Worm (Caenorhabditis elegans): ENCODE results near the gene klc-1.

klc-1 gene

DNA sequence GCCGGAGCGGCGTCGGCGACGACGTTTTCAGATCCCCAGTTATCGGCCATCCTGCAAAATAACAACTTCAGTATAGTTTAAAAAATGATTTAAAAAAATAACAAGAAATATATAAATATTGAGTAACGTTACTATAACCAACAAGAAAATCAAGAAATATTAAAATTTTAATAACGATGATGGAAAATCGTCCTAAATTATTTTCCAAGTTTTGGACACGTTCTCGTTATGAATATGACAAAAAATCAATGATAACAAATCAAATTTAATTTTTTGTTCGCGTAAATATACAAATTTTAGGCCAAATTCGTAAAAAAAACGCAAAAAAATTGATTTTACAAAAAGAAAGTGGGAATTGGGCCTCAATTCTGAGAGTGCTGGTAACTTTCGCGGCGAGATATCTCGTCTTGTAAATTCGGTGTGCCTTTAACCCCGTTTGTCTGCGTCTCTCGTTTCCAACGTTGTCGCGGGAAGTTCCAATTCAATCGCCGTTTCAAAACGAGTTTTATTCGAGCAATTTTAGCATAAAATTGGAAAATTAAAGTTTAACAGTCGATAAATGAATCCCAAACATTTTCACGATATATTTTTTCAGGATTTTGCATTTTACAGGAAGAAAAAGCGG, 27.6 kb downstream of the klc-1 start, which contains the start of gene rps-5 (continued):
- TF ChIP-seq C34F6.9 (tag; optimal IDR thresholded peaks at IDR 0.05) (peak; percentile 71), aly-2 (tag; optimal IDR thresholded peaks at IDR 0.05) (no peak), egl-27 (tag; optimal IDR thresholded peaks at IDR 0.05) (no peak), R02D3.7 (tag; optimal IDR thresholded peaks at IDR 0.05) (no peak), mbf-1 (tag; optimal IDR thresholded peaks at IDR 0.05) (no peak), ztf-4 (tag; optimal IDR thresholded peaks at IDR 0.05) (no peak), unc-62 (GFP tag; optimal IDR thresholded peaks at IDR 0.05) (no peak), lin-13 (GFP tag; optimal IDR thresholded peaks at IDR 0.05) (peak; percentile 61), nhr-10 (tag; optimal IDR thresholded peaks at IDR 0.05) (no peak)

DNA sequence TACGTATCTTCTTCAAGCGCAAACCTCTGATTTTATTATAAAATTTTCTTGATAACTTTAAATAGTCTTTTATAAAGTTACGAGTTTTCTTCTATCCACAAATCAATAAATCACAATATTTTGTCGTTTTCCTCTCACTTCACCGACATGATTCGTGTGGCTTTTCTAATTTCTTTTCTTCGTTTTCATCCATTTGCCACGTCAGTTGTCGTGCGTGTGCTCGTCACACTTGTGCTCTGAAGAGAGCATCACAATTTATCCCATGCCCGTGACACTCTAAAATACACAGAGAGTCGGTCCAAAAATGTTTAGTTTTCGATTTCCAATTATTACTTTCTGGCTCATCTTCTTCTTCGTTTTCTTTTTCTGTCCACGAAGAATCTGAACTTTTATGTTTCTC, 28.4 kb downstream of the klc-1 start:
- TF ChIP-seq crh-2 (tag; optimal IDR thresholded peaks at IDR 0.05) (peak; percentile 49), dmd-4 (tag; optimal IDR thresholded peaks at IDR 0.05) (no peak), R02D3.7 (tag; optimal IDR thresholded peaks at IDR 0.05) (no peak), egl-27 (tag; optimal IDR thresholded peaks at IDR 0.05) (no peak), nhr-237 (tag; optimal IDR thresholded peaks at IDR 0.05) (no peak), unc-39 (tag; optimal IDR thresholded peaks at IDR 0.05) (no peak), snpc-4 (tag; optimal IDR thresholded peaks at IDR 0.05) (no peak), nhr-6 (tag; optimal IDR thresholded peaks at IDR 0.05) (no peak), nhr-129 (tag; optimal IDR thresholded peaks at IDR 0.05) (peak; percentile 44), mab-5 (tag; optimal IDR thresholded peaks at IDR 0.05) (no peak), alr-1 (tag; optimal IDR thresholded peaks at IDR 0.05) (no peak), nhr-11 (tag; optimal IDR thresholded peaks at IDR 0.05) (no peak), mdl-1 (tag; optimal IDR thresholded peaks at IDR 0.05) (no peak), lsy-2 (tag; optimal IDR thresholded peaks at IDR 0.05) (peak in 1 of 2 experiments; percentile 21), zag-1 (tag; optimal IDR thresholded peaks at IDR 0.05) (no peak), sma-9 (GFP tag; optimal IDR thresholded peaks at IDR 0.05) (no peak), sma-9 (tag; optimal IDR thresholded peaks at IDR 0.05) (no peak), lin-39 (tag; optimal IDR thresholded peaks at IDR 0.05) (no peak), ztf-1 (GFP tag; conservative IDR thresholded peaks at IDR 0.05) (no peak), ztf-11 (tag; optimal IDR thresholded peaks at IDR 0.05) (no peak)

DNA sequence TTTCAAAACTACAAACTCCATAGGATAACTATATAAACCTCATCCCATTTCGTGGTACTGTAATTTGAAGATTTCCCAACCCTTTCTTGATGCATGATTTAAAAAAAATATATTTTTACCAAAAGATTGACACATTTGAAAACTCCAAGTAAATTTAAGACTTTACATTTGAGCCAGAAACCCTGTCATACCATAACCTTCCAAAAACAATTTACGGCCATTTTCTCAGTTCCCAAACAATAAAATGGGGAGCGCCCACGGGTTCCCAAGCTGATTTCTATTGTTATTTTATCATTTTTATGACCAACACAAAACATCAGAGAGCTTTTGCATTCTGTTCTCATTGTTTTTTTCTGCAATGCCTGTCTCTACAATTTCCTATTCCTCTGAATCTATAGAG, 29.1 kb downstream of the klc-1 start, which contains the start of gene clc-9:
clc-9 (plus strand) TSS at position 301 of the 400 bp plus-strand sequence.
- TF ChIP-seq ztf-1 (GFP tag; conservative IDR thresholded peaks at IDR 0.05): no peak
- TF ChIP-seq C34F6.9 (tag; optimal IDR thresholded peaks at IDR 0.05): no peak
- no peak for TF ChIP-seq lin-13 (GFP tag; optimal IDR thresholded peaks at IDR 0.05)
- TF ChIP-seq nhr-10 (tag; optimal IDR thresholded peaks at IDR 0.05): no peak
- TF ChIP-seq nhr-23 (tag; optimal IDR thresholded peaks at IDR 0.05): no peak
- no peak for TF ChIP-seq lin-39 (tag; optimal IDR thresholded peaks at IDR 0.05)
- TF ChIP-seq F13H6.1 (tag; optimal IDR thresholded peaks at IDR 0.05): no peak

DNA sequence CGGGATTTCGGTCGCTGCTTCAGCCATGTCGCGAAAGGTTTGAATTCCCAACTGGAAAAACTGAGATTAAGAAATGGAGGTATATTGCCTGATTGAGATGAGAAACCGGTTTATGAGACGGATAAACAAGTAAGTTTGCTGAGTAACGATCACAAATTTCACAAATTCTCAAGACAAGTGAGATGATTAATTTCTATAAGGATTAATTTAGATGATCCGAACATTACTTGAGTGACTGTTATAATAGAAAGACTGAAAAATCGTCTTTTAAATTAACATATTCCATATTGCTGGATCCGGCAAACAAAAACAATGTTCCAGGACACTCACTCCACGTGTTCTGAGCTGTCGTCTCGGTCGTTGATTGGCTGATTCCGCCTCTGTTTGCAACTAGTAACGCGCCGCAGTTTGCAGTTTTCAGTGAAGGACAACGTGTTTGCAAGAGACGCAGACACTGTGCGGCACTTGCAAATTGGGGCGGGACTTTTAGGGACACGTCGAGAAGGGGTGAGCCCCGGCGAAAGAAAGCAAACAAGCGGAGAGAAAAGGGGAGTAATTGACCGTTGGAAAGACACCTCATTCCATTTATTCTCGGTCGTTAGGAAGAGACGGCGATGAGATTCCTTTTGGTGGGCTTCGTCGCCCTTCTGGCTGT, 35.4 kb downstream of the klc-1 start, which contains the start of the genes imp-2 and enpl-1:
imp-2 (minus strand) TSS at position 51 of the 655 bp plus-strand sequence.
enpl-1 (plus strand) TSS at position 462 of the 655 bp plus-strand sequence.
- no peak for TF ChIP-seq elt-3 (tag; optimal IDR thresholded peaks at IDR 0.05)
- TF ChIP-seq lin-39 (tag; optimal IDR thresholded peaks at IDR 0.05): no peak
- peak; percentile 62 for TF ChIP-seq nhr-77 (tag; optimal IDR thresholded peaks at IDR 0.05)
- TF ChIP-seq ceh-16 (tag; optimal IDR thresholded peaks at IDR 0.05): peak; percentile 31
- TF ChIP-seq elt-1 (tag; optimal IDR thresholded peaks at IDR 0.05): no peak
- TF ChIP-seq alr-1 (tag; optimal IDR thresholded peaks at IDR 0.05): no peak
- TF ChIP-seq nhr-129 (tag; optimal IDR thresholded peaks at IDR 0.05): peak; percentile 94
- TF ChIP-seq nhr-6 (tag; optimal IDR thresholded peaks at IDR 0.05): peak; percentile 71
- peak; percentile 89 for TF ChIP-seq sma-3 (GFP tag; optimal IDR thresholded peaks at IDR 0.05)
- TF ChIP-seq skn-1 (tag; optimal IDR thresholded peaks at IDR 0.05): no peak
- TF ChIP-seq sma-9 (GFP tag; optimal IDR thresholded peaks at IDR 0.05): peak; percentile 81
- no peak for TF ChIP-seq sma-9 (tag; optimal IDR thresholded peaks at IDR 0.05)
- no peak for TF ChIP-seq nhr-11 (tag; optimal IDR thresholded peaks at IDR 0.05)
- TF ChIP-seq snpc-4 (tag; optimal IDR thresholded peaks at IDR 0.05): peak; percentile 34
- TF ChIP-seq C34F6.9 (tag; optimal IDR thresholded peaks at IDR 0.05): peak; percentile 89
- peak; percentile 69 for TF ChIP-seq ztf-4 (tag; optimal IDR thresholded peaks at IDR 0.05)
- TF ChIP-seq gmeb-1 (tag; optimal IDR thresholded peaks at IDR 0.05): peak; percentile 85
- peak; percentile 43 for TF ChIP-seq nhr-10 (tag; optimal IDR thresholded peaks at IDR 0.05)
- no peak for TF ChIP-seq R02D3.7 (tag; optimal IDR thresholded peaks at IDR 0.05)
- no peak for TF ChIP-seq ama-1 (optimal IDR thresholded peaks at IDR 0.05)
- no peak for TF ChIP-seq nhr-12 (tag; optimal IDR thresholded peaks at IDR 0.05)
- TF ChIP-seq zag-1 (tag; optimal IDR thresholded peaks at IDR 0.05): peak; percentile 98
- no peak for TF ChIP-seq ztf-1 (GFP tag; conservative IDR thresholded peaks at IDR 0.05)
- TF ChIP-seq lin-11 (tag; optimal IDR thresholded peaks at IDR 0.05): peak; percentile 93
- no peak for TF ChIP-seq unc-39 (tag; optimal IDR thresholded peaks at IDR 0.05)
- TF ChIP-seq nhr-237 (tag; optimal IDR thresholded peaks at IDR 0.05): peak; percentile 21
- TF ChIP-seq fos-1 (tag; optimal IDR thresholded peaks at IDR 0.05): peak; percentile 86
- TF ChIP-seq mab-5 (tag; optimal IDR thresholded peaks at IDR 0.05): peak; percentile 89
- peak; percentile 10 for TF ChIP-seq blmp-1 (tag; optimal IDR thresholded peaks at IDR 0.05; ENCODE audit: insufficient read depth)
- TF ChIP-seq nhr-25 (tag; optimal IDR thresholded peaks at IDR 0.05): peak; percentile 78
- no peak for TF ChIP-seq mbf-1 (tag; optimal IDR thresholded peaks at IDR 0.05)
- TF ChIP-seq ZK546.5 (tag; optimal IDR thresholded peaks at IDR 0.05): peak; percentile 34
- TF ChIP-seq crh-2 (tag; optimal IDR thresholded peaks at IDR 0.05): peak; percentile 98
- TF ChIP-seq unc-62 (GFP tag; optimal IDR thresholded peaks at IDR 0.05): no peak

All from whole organism, L2 larva.